Worm (Caenorhabditis elegans) whole organism, L4 larva: Measurements from ENCODE around the gene F22D3.4.

Experiments
- F49E8.2 ChIP-seq: sonication (generic microtip); optimal IDR thresholded peaks from 2 replicates; lab custom pipeline; 2016; ENCODE audit warnings: missing compliant biosample characterization, mild to moderate bottlenecking, missing genetic modification characterization, borderline replicate concordance
- T20F7.1 ChIP-seq: fragments of 200-800 bp; sonication (Bioruptor generic); optimal IDR thresholded peaks from 2 replicates; lab custom pipeline; 2018; ENCODE audit warnings: mild to moderate bottlenecking, missing genetic modification characterization, missing compliant biosample characterization
- Y75B8A.6 ChIP-seq: fragments of 200-800 bp; sonication (Bioruptor generic); IDR thresholded peaks from 2 replicates; pipeline ENCODE4 v1.3.6; 2022; ENCODE audit warnings: missing genetic modification reagents, missing genetic modification characterization, missing compliant biosample characterization
- ceh-28 ChIP-seq: fragments of 150-350 bp; optimal IDR thresholded peaks from 2 replicates; lab custom pipeline; 2014; ENCODE audit warnings: missing biosample characterization, missing genetic modification reagents, missing genetic modification characterization
- fkh-10 ChIP-seq: fragments of 150-350 bp; optimal IDR thresholded peaks from 2 replicates; lab custom pipeline; 2014; ENCODE audit warnings: missing biosample characterization, missing genetic modification reagents, missing genetic modification characterization
- jun-1 ChIP-seq: fragments of 150-350 bp; optimal IDR thresholded peaks from 2 replicates; lab custom pipeline; 2014; ENCODE audit warnings: missing biosample characterization, missing genetic modification reagents, missing genetic modification characterization
- lin-39 ChIP-seq: fragments of 150-350 bp; optimal IDR thresholded peaks from 2 replicates; lab custom pipeline; 2014; ENCODE audit warnings: missing biosample characterization, missing genetic modification reagents, missing genetic modification characterization
- madf-5 ChIP-seq, 2 experiments: fragments of 200-800 bp; sonication (Bioruptor generic); IDR thresholded peaks; 2 replicates each; pipeline ENCODE4 v1.3.6; 2022; ENCODE audit warnings: missing compliant biosample characterization in 2 of 2, missing genetic modification characterization in 2 of 2
- mep-1 ChIP-seq: fragments of 150-350 bp; sonication (generic microtip); optimal IDR thresholded peaks from 3 replicates; lab custom pipeline; 2014; ENCODE audit warnings: missing biosample characterization, missing genetic modification characterization
- nhr-102 ChIP-seq: sonication (generic microtip); optimal IDR thresholded peaks from 2 replicates; lab custom pipeline; 2016; ENCODE audit warnings: mild to moderate bottlenecking, missing genetic modification characterization, moderate library complexity, missing compliant biosample characterization
- nhr-11 ChIP-seq: fragments of 150-350 bp; optimal IDR thresholded peaks from 2 replicates; lab custom pipeline; 2014; ENCODE audit warnings: missing biosample characterization, missing genetic modification characterization
- nhr-6 ChIP-seq: fragments of 150-350 bp; optimal IDR thresholded peaks from 2 replicates; lab custom pipeline; 2014; ENCODE audit warnings: missing biosample characterization, missing genetic modification characterization
- pha-4 ChIP-seq, 2 experiments: fragments of 150-350 bp in 1 of 2; fragments of 200-800 bp in 1 of 2; sonication (Bioruptor generic) in 1 of 2; IDR thresholded peaks in 1 of 2; optimal IDR thresholded peaks in 1 of 2; 2 replicates each; pipeline versions ENCODE4 v1.3.6 to Lab custom; 2014 to 2022; ENCODE audit warnings: missing genetic modification characterization in 2 of 2, missing genetic modification reagents in 2 of 2, missing biosample characterization in 1 of 2, missing compliant biosample characterization in 1 of 2

DNA sequence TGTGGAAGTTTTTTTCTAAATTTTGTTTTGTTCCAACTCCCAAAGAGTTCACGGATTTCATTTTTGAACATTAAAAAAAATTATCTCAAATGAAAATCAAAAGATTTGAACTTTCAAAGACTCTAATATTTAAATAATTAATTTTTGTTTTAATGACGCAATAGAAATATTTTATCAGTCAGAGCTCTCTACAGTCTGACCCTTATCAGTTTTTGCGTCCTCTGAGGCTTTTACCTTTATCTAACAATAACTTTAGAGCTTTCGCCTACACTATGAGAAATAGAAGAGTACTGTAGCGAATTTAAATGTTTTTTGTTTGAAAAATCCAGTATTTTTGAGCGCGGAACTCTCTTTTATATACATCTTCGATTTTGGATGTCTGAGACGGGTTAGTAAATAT is 8.5 kb downstream of the F22D3.4 start, which contains the start of gene B0252.5:
- TF ChIP-seq pha-4 (GFP tag; IDR thresholded peaks at IDR 0.05; lab: Robert Waterston, UW) (no peak), pha-4 (tag; optimal IDR thresholded peaks at IDR 0.05; lab: Kevin White, UChicago) (no peak), Y75B8A.6 (GFP tag; lab: Robert Waterston, UW) (no peak), T20F7.1 (GFP tag; lab: Kevin White, UChicago) (no peak), F49E8.2 (tag; lab: Kevin White, UChicago) (no peak), ceh-28 (tag; lab: Kevin White, UChicago) (no peak), madf-5 (GFP tag; IDR thresholded peaks at IDR 0.05; lab: Robert Waterston, UW) (no peak), fkh-10 (GFP tag; lab: Kevin White, UChicago) (no peak), nhr-6 (tag; lab: Kevin White, UChicago) (no peak), nhr-11 (tag; lab: Kevin White, UChicago) (no peak), lin-39 (tag; lab: Kevin White, UChicago) (no peak), jun-1 (tag; lab: Kevin White, UChicago) (no peak), mep-1 (tag; lab: Kevin White, UChicago) (no peak), nhr-102 (tag; lab: Kevin White, UChicago) (no peak)
